Fruit fly (Drosophila melanogaster) whole organism, embryonic: ENCODE data around the gene Lcp65Aa.

Experiments used
- CG10267 ChIP-seq: fragments of 200-800 bp; sonication (Bioruptor generic); optimal IDR thresholded peaks from 2 replicates; lab custom pipeline; 2018; ENCODE audit warnings: missing biosample characterization, mild to moderate bottlenecking, missing genetic modification characterization, moderate library complexity
- CG12155 ChIP-seq: fragments of 200-800 bp; sonication (Bioruptor generic); optimal IDR thresholded peaks from 3 replicates; lab custom pipeline; 2016; ENCODE audit warnings: missing biosample characterization, missing genetic modification characterization
- CG12391 ChIP-seq: fragments of 200-800 bp; sonication (Bioruptor generic); optimal IDR thresholded peaks from 3 replicates; lab custom pipeline; 2018; ENCODE audit warnings: missing biosample characterization, mild to moderate bottlenecking, missing genetic modification characterization, moderate library complexity
- CG13424 ChIP-seq: fragments of 200-800 bp; sonication (Bioruptor generic); optimal IDR thresholded peaks from 2 replicates; lab custom pipeline; 2019; ENCODE audit warnings: missing biosample characterization, mild to moderate bottlenecking, missing genetic modification characterization, moderate library complexity
- CG16813 ChIP-seq: fragments of 200-800 bp; sonication (Bioruptor generic); IDR thresholded peaks from 3 replicates; pipeline ENCODE4 v1.3.6; 2022; ENCODE audit warnings: missing biosample characterization, missing genetic modification characterization; ENCODE audit not compliant: partially characterized antibody
- CG17328 ChIP-seq: fragments of 200-800 bp; sonication (Bioruptor generic); IDR thresholded peaks from 2 replicates; pipeline ENCODE4 v1.3.6; 2022; ENCODE audit warnings: missing biosample characterization, missing genetic modification characterization
- CG18011 ChIP-seq: fragments of 200-800 bp; sonication (Bioruptor generic); optimal IDR thresholded peaks from 2 replicates; lab custom pipeline; 2017; ENCODE audit warnings: missing biosample characterization, missing genetic modification characterization, mild to moderate bottlenecking, moderate library complexity, missing genotype
- CG2875 ChIP-seq: fragments of 200-800 bp; sonication (Bioruptor generic); optimal IDR thresholded peaks from 2 replicates; lab custom pipeline; 2017; ENCODE audit warnings: missing biosample characterization, mild to moderate bottlenecking, missing genetic modification characterization, missing genetic modification reagents
- CG30431 ChIP-seq: fragments of 200-800 bp; sonication (Bioruptor generic); optimal IDR thresholded peaks from 2 replicates; lab custom pipeline; 2017; ENCODE audit warnings: missing biosample characterization, missing genetic modification characterization
- CG31365 ChIP-seq: fragments of 200-800 bp; sonication (Bioruptor generic); optimal IDR thresholded peaks from 2 replicates; lab custom pipeline; 2018; ENCODE audit warnings: missing biosample characterization, mild to moderate bottlenecking, missing genetic modification characterization
- CG3281 ChIP-seq: fragments of 200-800 bp; sonication (Bioruptor generic); optimal IDR thresholded peaks from 3 replicates; lab custom pipeline; 2017; ENCODE audit warnings: missing biosample characterization, mild to moderate bottlenecking, missing genetic modification characterization
- CG33213 ChIP-seq: fragments of 200-800 bp; sonication (Bioruptor generic); optimal IDR thresholded peaks from 3 replicates; lab custom pipeline; 2016; ENCODE audit warnings: missing biosample characterization, missing genetic modification characterization
- CG34224 ChIP-seq: fragments of 200-800 bp; sonication (Bioruptor generic); IDR thresholded peaks from 3 replicates; pipeline ENCODE4 v1.3.6; 2022; ENCODE audit warnings: missing biosample characterization, missing genetic modification characterization; ENCODE audit not compliant: partially characterized antibody
- CG7271 ChIP-seq: fragments of 200-800 bp; sonication (Bioruptor generic); optimal IDR thresholded peaks from 2 replicates; lab custom pipeline; 2018; ENCODE audit warnings: missing biosample characterization, mild to moderate bottlenecking, missing genetic modification characterization, moderate library complexity
- CG7556 ChIP-seq: fragments of 200-800 bp; sonication (Bioruptor generic); optimal IDR thresholded peaks from 2 replicates; lab custom pipeline; 2017; ENCODE audit warnings: missing biosample characterization, mild to moderate bottlenecking, missing genetic modification characterization
- CG7839 ChIP-seq: fragments of 200-800 bp; sonication (Bioruptor generic); optimal IDR thresholded peaks from 3 replicates; lab custom pipeline; 2018; ENCODE audit warnings: missing biosample characterization, mild to moderate bottlenecking, missing genetic modification characterization, moderate library complexity
- CG8089 ChIP-seq: fragments of 200-800 bp; sonication (Bioruptor generic); optimal IDR thresholded peaks from 3 replicates; lab custom pipeline; 2016; ENCODE audit warnings: missing biosample characterization, missing genetic modification characterization
- Dad ChIP-seq: fragments of 200-800 bp; sonication (Bioruptor generic); optimal IDR thresholded peaks from 3 replicates; lab custom pipeline; 2016; ENCODE audit warnings: missing biosample characterization, missing genetic modification characterization
- Doc3 ChIP-seq: fragments of 200-800 bp; sonication (Bioruptor generic); IDR thresholded peaks from 3 replicates; pipeline ENCODE4 v1.3.6; 2022; ENCODE audit warnings: missing biosample characterization, missing genetic modification characterization; ENCODE audit not compliant: partially characterized antibody
- ERR ChIP-seq: fragments of 200-800 bp; sonication (Bioruptor generic); optimal IDR thresholded peaks from 2 replicates; lab custom pipeline; 2016; ENCODE audit warnings: missing biosample characterization, missing genetic modification characterization
- NC2α ChIP-seq: fragments of 200-800 bp; sonication (Bioruptor generic); optimal IDR thresholded peaks from 2 replicates; lab custom pipeline; 2016; ENCODE audit warnings: missing biosample characterization, missing genetic modification characterization
- Sox100B ChIP-seq: fragments of 200-800 bp; sonication (Bioruptor generic); optimal IDR thresholded peaks from 3 replicates; lab custom pipeline; 2018; ENCODE audit warnings: missing biosample characterization, mild to moderate bottlenecking, missing genetic modification characterization
- Usf ChIP-seq: fragments of 200-800 bp; sonication (Bioruptor generic); optimal IDR thresholded peaks from 2 replicates; lab custom pipeline; 2017; ENCODE audit warnings: missing genotype, missing biosample characterization, missing genetic modification characterization
- Xrp1 ChIP-seq: fragments of 200-800 bp; sonication (Bioruptor generic); IDR thresholded peaks from 2 replicates; pipeline ENCODE4 v1.3.6; 2022; ENCODE audit warnings: missing biosample characterization, missing genetic modification characterization
- abd-A ChIP-seq: fragments of 200-800 bp; sonication (Bioruptor generic); optimal IDR thresholded peaks from 3 replicates; lab custom pipeline; 2019; ENCODE audit warnings: missing biosample characterization, mild to moderate bottlenecking, missing genetic modification characterization, moderate library complexity
- croc ChIP-seq: fragments of 200-800 bp; sonication (Bioruptor generic); conservative IDR thresholded peaks from 3 replicates; pipeline ENCODE4 v1.3.6; 2022; ENCODE audit warnings: missing biosample characterization, missing genetic modification characterization
- dati ChIP-seq: fragments of 200-800 bp; sonication (Bioruptor generic); IDR thresholded peaks from 2 replicates; pipeline ENCODE4 v1.3.6; 2022; ENCODE audit warnings: missing biosample characterization, missing genetic modification characterization
- dpn ChIP-seq, 2 experiments: fragments of 200-800 bp; sonication (Bioruptor generic); optimal IDR thresholded peaks; 3 replicates each; lab custom pipeline; 2016; ENCODE audit warnings: missing biosample characterization in 2 of 2, missing genetic modification characterization in 2 of 2
- en ChIP-seq: fragments of 200-800 bp; sonication (Bioruptor generic); optimal IDR thresholded peaks from 2 replicates; lab custom pipeline; 2016; ENCODE audit warnings: missing biosample characterization, missing genetic modification characterization
- gce ChIP-seq: fragments of 200-800 bp; sonication (Bioruptor generic); IDR thresholded peaks from 3 replicates; pipeline ENCODE4 v1.3.6; 2022; ENCODE audit warnings: missing biosample characterization, missing genetic modification characterization
- gt ChIP-seq: fragments of 200-800 bp; sonication (Bioruptor generic); IDR thresholded peaks from 2 replicates; pipeline ENCODE4 v1.3.6; 2022; ENCODE audit warnings: missing biosample characterization, missing genetic modification characterization
- h ChIP-seq: fragments of >200 bp; optimal IDR thresholded peaks from 2 replicates; lab custom pipeline; 2017
- ken ChIP-seq: fragments of 200-800 bp; sonication (Bioruptor generic); IDR thresholded peaks from 3 replicates; pipeline ENCODE4 v1.3.6; 2022; ENCODE audit warnings: missing biosample characterization, missing genetic modification characterization
- lab ChIP-seq: fragments of 200-800 bp; sonication (Bioruptor generic); optimal IDR thresholded peaks from 3 replicates; lab custom pipeline; 2017; ENCODE audit warnings: missing biosample characterization, missing genetic modification characterization, mild to moderate bottlenecking, moderate library complexity, missing genetic modification reagents
- lilli ChIP-seq: fragments of 200-800 bp; sonication (Bioruptor generic); optimal IDR thresholded peaks from 3 replicates; lab custom pipeline; 2016; ENCODE audit warnings: missing biosample characterization, missing genetic modification characterization
- nau ChIP-seq: fragments of 200-800 bp; sonication (Bioruptor generic); optimal IDR thresholded peaks from 3 replicates; lab custom pipeline; 2017; ENCODE audit warnings: missing biosample characterization, mild to moderate bottlenecking, missing genetic modification characterization, missing genetic modification reagents
- peb ChIP-seq: fragments of 200-800 bp; sonication (Bioruptor generic); IDR thresholded peaks from 2 replicates; pipeline ENCODE4 v1.3.6; 2022; ENCODE audit warnings: missing biosample characterization, missing genetic modification characterization
- pfk ChIP-seq: fragments of 200-800 bp; sonication (Bioruptor generic); optimal IDR thresholded peaks from 2 replicates; lab custom pipeline; 2018; ENCODE audit warnings: missing biosample characterization, mild to moderate bottlenecking, missing genetic modification characterization, moderate library complexity
- phol ChIP-seq: fragments of 200-800 bp; sonication (Bioruptor generic); optimal IDR thresholded peaks from 3 replicates; lab custom pipeline; 2018; ENCODE audit warnings: missing biosample characterization, mild to moderate bottlenecking, missing genetic modification characterization, moderate library complexity
- schlank ChIP-seq: fragments of 200-800 bp; sonication (Bioruptor generic); optimal IDR thresholded peaks from 2 replicates; lab custom pipeline; 2018; ENCODE audit warnings: missing biosample characterization, mild to moderate bottlenecking, missing genetic modification characterization
- scrt ChIP-seq: fragments of 200-800 bp; sonication (Bioruptor generic); optimal IDR thresholded peaks from 2 replicates; lab custom pipeline; 2018; ENCODE audit warnings: missing biosample characterization, mild to moderate bottlenecking, missing genetic modification characterization, moderate library complexity
- sd ChIP-seq: fragments of 200-800 bp; sonication (Bioruptor generic); optimal IDR thresholded peaks from 3 replicates; lab custom pipeline; 2018; ENCODE audit warnings: missing biosample characterization, mild to moderate bottlenecking, missing genetic modification characterization, moderate library complexity
- seq ChIP-seq: fragments of 200-800 bp; sonication (Bioruptor generic); IDR thresholded peaks from 2 replicates; pipeline ENCODE4 v1.3.6; 2022; ENCODE audit warnings: missing biosample characterization, missing genetic modification characterization
- ssp ChIP-seq: fragments of 200-800 bp; sonication (Bioruptor generic); IDR thresholded peaks from 2 replicates; pipeline ENCODE4 v1.3.6; 2022; ENCODE audit warnings: missing biosample characterization, missing genetic modification characterization
- tna ChIP-seq: fragments of 200-800 bp; sonication (Bioruptor generic); IDR thresholded peaks from 2 replicates; pipeline ENCODE4 v1.3.6; 2022; ENCODE audit warnings: missing biosample characterization, missing genetic modification characterization; ENCODE audit not compliant: partially characterized antibody
- ttk ChIP-seq: fragments of 200-800 bp; sonication (Bioruptor generic); IDR thresholded peaks from 2 replicates; pipeline ENCODE4 v2.1.2; 2022; ENCODE audit warnings: missing biosample characterization, missing genetic modification characterization
- usp ChIP-seq: fragments of >200 bp; optimal IDR thresholded peaks from 2 replicates; lab custom pipeline; 2017; ENCODE audit warnings: missing biosample characterization, missing genetic modification characterization
- zfh1 ChIP-seq: fragments of 200-800 bp; sonication (Bioruptor generic); IDR thresholded peaks from 3 replicates; pipeline ENCODE4 v1.3.6; 2022; ENCODE audit warnings: missing biosample characterization, missing genetic modification characterization

Gene Lcp65Aa

dm6 chr3L:6188995-6189927, 38.2 kb downstream of the Lcp65Aa start, which contains the start of the genes D19A and CG7386 (continued):
- TF ChIP-seq nau (no peak), CG3281 (GFP tag; lab: Kevin White, UChicago) (peak; percentile 38), en (GFP tag; lab: Kevin White, UChicago) (no peak), CG12155 (GFP tag; lab: Kevin White, UChicago) (peak; percentile 100), Sox100B (GFP tag; lab: Kevin White, UChicago) (peak; percentile 53), CG8089 (GFP tag; lab: Kevin White, UChicago) (peak; percentile 18), CG30431 (GFP tag; lab: Kevin White, UChicago) (no peak), CG7556 (GFP tag; lab: Kevin White, UChicago) (peak; percentile 11), NC2α (no peak), CG18011 (no peak), lab (GFP tag; lab: Kevin White, UChicago) (peak; percentile 59), Xrp1 (peak; percentile 70), scrt (peak; percentile 8), abd-A (tag; lab: Kevin White, UChicago) (no peak), CG12391 (peak; percentile 73), dpn (GFP tag; optimal IDR thresholded peaks at IDR 0.05; lab: Kevin White, UChicago) (peak; percentile 33 to 62), ttk (peak; percentile 37; the same call in 1 of the 2 replicates), CG34224 (GFP tag; lab: Robert Waterston, UW) (no peak; the same call in 2 of the 3 replicates), Dad (GFP tag; lab: Kevin White, UChicago) (no peak), ken (GFP tag; lab: Robert Waterston, UW) (peak; percentile 59; the same call in 1 of the 3 replicates), gt (GFP tag; lab: Robert Waterston, UW) (no peak), zfh1 (peak; percentile 72), CG7839 (tag; lab: Kevin White, UChicago) (peak; percentile 61), CG13424 (tag; lab: Kevin White, UChicago) (peak; percentile 68), CG33213 (GFP tag; lab: Kevin White, UChicago) (peak; percentile 38), ERR (GFP tag; lab: Kevin White, UChicago) (peak; percentile 2), CG10267 (tag; lab: Kevin White, UChicago) (peak; percentile 47), seq (GFP tag; lab: Robert Waterston, UW) (no peak), dati (GFP tag; lab: Robert Waterston, UW) (no peak), CG17328 (GFP tag; lab: Robert Waterston, UW) (peak; percentile 54), phol (tag; lab: Kevin White, UChicago) (peak; percentile 61), Doc3 (0 out of 3 replicates have a peak, but pooled peaks have one; percentile 25), gce (GFP tag; lab: Robert Waterston, UW) (0 out of 3 replicates have a peak, but pooled peaks have one; percentile 25), peb (GFP tag; lab: Robert Waterston, UW) (no peak), h (lab: Kevin White, UChicago) (no peak), CG7271 (tag; lab: Kevin White, UChicago) (no peak), croc (GFP tag; lab: Robert Waterston, UW) (peak; percentile 14; the same call in 1 of the 3 replicates), CG2875 (GFP tag; lab: Kevin White, UChicago) (no peak), lilli (peak; percentile 70), tna (GFP tag; lab: Robert Waterston, UW) (no peak), CG31365 (tag; lab: Kevin White, UChicago) (no peak), schlank (tag; lab: Kevin White, UChicago) (no peak), sd (tag; lab: Kevin White, UChicago) (no peak), Usf (GFP tag; lab: Kevin White, UChicago) (no peak), ssp (GFP tag; lab: Robert Waterston, UW) (peak; percentile 18; the same call in 1 of the 2 replicates), pfk (GFP tag; lab: Kevin White, UChicago) (no peak), usp (GFP tag; lab: Kevin White, UChicago) (no peak), CG16813 (GFP tag; lab: Robert Waterston, UW) (no peak)
